Fruit fly (Drosophila melanogaster) whole organism, embryonic: ENCODE data around the gene Rh5.

Source experiments
- ATbp ChIP-seq: fragments of 200-800 bp; sonication (Bioruptor generic); optimal IDR thresholded peaks from 2 replicates; lab custom pipeline; 2017; ENCODE audit warnings: missing biosample characterization, mild to moderate bottlenecking, missing genetic modification characterization, missing genetic modification reagents
- BEAF-32 ChIP-seq: fragments of 200-800 bp; sonication (Bioruptor generic); optimal IDR thresholded peaks from 3 replicates; lab custom pipeline; 2017; ENCODE audit warnings: missing biosample characterization, missing genetic modification characterization, mild to moderate bottlenecking, moderate library complexity, missing genetic modification reagents
- Bgb ChIP-seq: fragments of 200-800 bp; sonication (Bioruptor generic); IDR thresholded peaks from 2 replicates; pipeline ENCODE4 v1.3.6; 2022; ENCODE audit warnings: missing biosample characterization, missing genetic modification characterization; ENCODE audit not compliant: partially characterized antibody
- C15 ChIP-seq: fragments of 200-800 bp; sonication (Bioruptor generic); IDR thresholded peaks from 3 replicates; pipeline ENCODE4 v1.3.6; 2022; ENCODE audit warnings: missing biosample characterization, missing genetic modification characterization
- CG10543 ChIP-seq: fragments of 200-800 bp; sonication (Bioruptor generic); optimal IDR thresholded peaks from 3 replicates; lab custom pipeline; 2017; ENCODE audit warnings: missing biosample characterization, mild to moderate bottlenecking, missing genetic modification characterization, moderate library complexity
- CG10654 ChIP-seq: fragments of 200-800 bp; sonication (Bioruptor generic); optimal IDR thresholded peaks from 2 replicates; lab custom pipeline; 2016; ENCODE audit warnings: missing biosample characterization, missing genetic modification characterization
- CG12219 ChIP-seq: fragments of 200-800 bp; sonication (Bioruptor generic); optimal IDR thresholded peaks from 3 replicates; lab custom pipeline; 2018; ENCODE audit warnings: missing biosample characterization, mild to moderate bottlenecking, missing genetic modification characterization
- CG13775 ChIP-seq: fragments of 200-800 bp; sonication (Bioruptor generic); optimal IDR thresholded peaks from 3 replicates; lab custom pipeline; 2017; ENCODE audit warnings: missing biosample characterization, mild to moderate bottlenecking, missing genetic modification characterization
- CG15073 ChIP-seq: fragments of 200-800 bp; sonication (Bioruptor generic); optimal IDR thresholded peaks from 2 replicates; lab custom pipeline; 2016; ENCODE audit warnings: missing biosample characterization, missing genetic modification characterization
- CG15269 ChIP-seq: fragments of 200-800 bp; sonication (Bioruptor generic); optimal IDR thresholded peaks from 2 replicates; lab custom pipeline; 2018; ENCODE audit warnings: missing biosample characterization, mild to moderate bottlenecking, missing genetic modification characterization, moderate library complexity
- CG16863 ChIP-seq: fragments of 200-800 bp; sonication (Bioruptor generic); optimal IDR thresholded peaks from 3 replicates; lab custom pipeline; 2016; ENCODE audit warnings: missing biosample characterization, missing genetic modification characterization
- CG2678 ChIP-seq: fragments of 200-800 bp; sonication (Bioruptor generic); optimal IDR thresholded peaks from 3 replicates; lab custom pipeline; 2019; ENCODE audit warnings: missing biosample characterization, mild to moderate bottlenecking, missing genetic modification characterization, moderate library complexity
- CG3065 ChIP-seq: fragments of 200-800 bp; sonication (Bioruptor generic); optimal IDR thresholded peaks from 2 replicates; lab custom pipeline; 2016; ENCODE audit warnings: missing biosample characterization, missing genetic modification characterization
- CG31441 ChIP-seq: fragments of 200-800 bp; sonication (Bioruptor generic); IDR thresholded peaks from 2 replicates; pipeline ENCODE4 v1.3.6; 2022; ENCODE audit warnings: missing biosample characterization, missing genetic modification characterization
- CG3726 ChIP-seq: fragments of 200-800 bp; sonication (Bioruptor generic); IDR thresholded peaks from 3 replicates; pipeline ENCODE4, ENCODE4 v1.3.6; 2022; ENCODE audit warnings: missing biosample characterization, missing genetic modification characterization
- CG4328 ChIP-seq: fragments of 200-800 bp; sonication (Bioruptor generic); optimal IDR thresholded peaks from 3 replicates; lab custom pipeline; 2017; ENCODE audit warnings: missing biosample characterization, missing genetic modification reagents, missing genetic modification characterization
- CG5180 ChIP-seq: fragments of 200-800 bp; sonication (Bioruptor generic); optimal IDR thresholded peaks from 3 replicates; lab custom pipeline; 2017; ENCODE audit warnings: missing biosample characterization, missing genetic modification characterization, mild to moderate bottlenecking, moderate library complexity, missing genetic modification reagents
- CG6254 ChIP-seq: fragments of 200-800 bp; sonication (Bioruptor generic); optimal IDR thresholded peaks from 3 replicates; lab custom pipeline; 2017; ENCODE audit warnings: mild to moderate bottlenecking, missing biosample characterization, missing genetic modification reagents, missing genetic modification characterization
- CG6654 ChIP-seq: fragments of 200-800 bp; sonication (Bioruptor generic); optimal IDR thresholded peaks from 2 replicates; lab custom pipeline; 2017; ENCODE audit warnings: missing biosample characterization, mild to moderate bottlenecking, missing genetic modification characterization
- CG6683 ChIP-seq: fragments of 200-800 bp; sonication (Bioruptor generic); optimal IDR thresholded peaks from 2 replicates; lab custom pipeline; 2017; ENCODE audit warnings: missing biosample characterization, mild to moderate bottlenecking, missing genetic modification characterization, missing genetic modification reagents
- CG7271 ChIP-seq: fragments of 200-800 bp; sonication (Bioruptor generic); optimal IDR thresholded peaks from 2 replicates; lab custom pipeline; 2018; ENCODE audit warnings: missing biosample characterization, mild to moderate bottlenecking, missing genetic modification characterization, moderate library complexity
- CG7745 ChIP-seq: fragments of 200-800 bp; sonication (Bioruptor generic); optimal IDR thresholded peaks from 2 replicates; lab custom pipeline; 2018; ENCODE audit warnings: missing biosample characterization, mild to moderate bottlenecking, missing genetic modification characterization, moderate library complexity
- CG8290 ChIP-seq, 3 experiments: fragments of 200-800 bp; sonication (Bioruptor generic); optimal IDR thresholded peaks; 2 replicates each; lab custom pipeline; 2016 to 2019; ENCODE audit warnings: missing biosample characterization in 3 of 3, missing genetic modification characterization in 3 of 3, mild to moderate bottlenecking in 2 of 3, moderate library complexity in 1 of 3
- CG8388 ChIP-seq: fragments of 200-800 bp; sonication (Bioruptor generic); optimal IDR thresholded peaks from 2 replicates; lab custom pipeline; 2019; ENCODE audit warnings: missing biosample characterization, mild to moderate bottlenecking, missing genetic modification characterization, moderate library complexity
- CG9817 ChIP-seq: fragments of 200-800 bp; sonication (Bioruptor generic); optimal IDR thresholded peaks from 2 replicates; lab custom pipeline; 2018; ENCODE audit warnings: missing biosample characterization, mild to moderate bottlenecking, missing genetic modification characterization, moderate library complexity
- CG9932 ChIP-seq: fragments of 200-800 bp; sonication (Bioruptor generic); IDR thresholded peaks from 2 replicates; pipeline ENCODE4 v1.3.6; 2022; ENCODE audit warnings: missing biosample characterization, missing genetic modification characterization
- Drgx ChIP-seq: fragments of 200-800 bp; sonication (Bioruptor generic); IDR thresholded peaks from 2 replicates; pipeline ENCODE4 v1.3.6; 2022; ENCODE audit warnings: missing biosample characterization, missing genetic modification characterization
- Ets65A ChIP-seq: fragments of 200-800 bp; sonication (Bioruptor generic); peaks from one replicate; lab custom pipeline; 2016; ENCODE audit warnings: missing biosample characterization, missing genetic modification characterization
- Fer2 ChIP-seq: fragments of 200-800 bp; sonication (Bioruptor generic); optimal IDR thresholded peaks from 2 replicates; lab custom pipeline; 2018; ENCODE audit warnings: missing biosample characterization, mild to moderate bottlenecking, missing genetic modification characterization, moderate library complexity
- HLH54F ChIP-seq: fragments of 200-800 bp; sonication (Bioruptor generic); optimal IDR thresholded peaks from 3 replicates; lab custom pipeline; 2016; ENCODE audit warnings: missing biosample characterization, missing genetic modification characterization
- Hr78 ChIP-seq, 2 experiments: fragments of 200-800 bp in 1 of 2; fragments of >200 bp in 1 of 2; sonication (Bioruptor generic) in 1 of 2; optimal IDR thresholded peaks; 2 replicates each; lab custom pipeline; 2017 to 2019; ENCODE audit warnings: missing biosample characterization in 2 of 2, missing genetic modification characterization in 2 of 2, mild to moderate bottlenecking in 1 of 2, moderate library complexity in 1 of 2
- Kr ChIP-seq: fragments of 200-800 bp; sonication (Bioruptor generic); optimal IDR thresholded peaks from 2 replicates; lab custom pipeline; 2017; ENCODE audit warnings: missing biosample characterization, mild to moderate bottlenecking, missing genetic modification characterization
- PHDP ChIP-seq: fragments of 200-800 bp; sonication (Bioruptor generic); optimal IDR thresholded peaks from 3 replicates; lab custom pipeline; 2018; ENCODE audit warnings: missing biosample characterization, mild to moderate bottlenecking, missing genetic modification characterization, moderate library complexity
- Ptx1 ChIP-seq: fragments of 200-800 bp; sonication (Bioruptor generic); IDR thresholded peaks from 2 replicates; pipeline ENCODE4 v1.3.6; 2022; ENCODE audit warnings: missing biosample characterization, missing genetic modification characterization
- Ravus ChIP-seq: fragments of 200-800 bp; sonication (Bioruptor generic); IDR thresholded peaks from 2 replicates; pipeline ENCODE4 v1.3.6; 2022; ENCODE audit warnings: missing biosample characterization, missing genetic modification characterization
- Rfx ChIP-seq: fragments of 200-800 bp; sonication (Bioruptor generic); IDR thresholded peaks from 2 replicates; pipeline ENCODE4 v1.3.6; 2022; ENCODE audit warnings: missing biosample characterization, missing genetic modification characterization
- Sin3A ChIP-seq: fragments of >200 bp; optimal IDR thresholded peaks from 2 replicates; lab custom pipeline; 2018
- ac ChIP-seq: fragments of 200-800 bp; sonication (Bioruptor generic); optimal IDR thresholded peaks from 3 replicates; lab custom pipeline; 2017; ENCODE audit warnings: missing biosample characterization, mild to moderate bottlenecking, missing genetic modification characterization
- btn ChIP-seq: fragments of 200-800 bp; sonication (Bioruptor generic); optimal IDR thresholded peaks from 2 replicates; lab custom pipeline; 2016; ENCODE audit warnings: missing biosample characterization, missing genetic modification characterization
- danr ChIP-seq: fragments of 200-800 bp; sonication (Bioruptor generic); IDR thresholded peaks from 2 replicates; pipeline ENCODE4 v1.3.6; 2022; ENCODE audit warnings: missing biosample characterization, missing genetic modification characterization
- fru ChIP-seq: fragments of >200 bp; optimal IDR thresholded peaks from 2 replicates; lab custom pipeline; 2017
- p53 ChIP-seq: fragments of 200-800 bp; sonication (Bioruptor generic); optimal IDR thresholded peaks from 2 replicates; lab custom pipeline; 2016; ENCODE audit warnings: missing biosample characterization, missing genetic modification characterization
- pb ChIP-seq: fragments of 200-800 bp; sonication (Bioruptor generic); optimal IDR thresholded peaks from 3 replicates; lab custom pipeline; 2016; ENCODE audit warnings: missing biosample characterization, missing genetic modification characterization
- salm ChIP-seq: fragments of 200-800 bp; sonication (Bioruptor generic); optimal IDR thresholded peaks from 2 replicates; lab custom pipeline; 2018; ENCODE audit warnings: missing biosample characterization, mild to moderate bottlenecking, missing genetic modification characterization
- slbo ChIP-seq: fragments of 200-800 bp; sonication (Bioruptor generic); IDR thresholded peaks from 2 replicates; pipeline ENCODE4 v1.3.6; 2022; ENCODE audit warnings: missing biosample characterization, missing genetic modification characterization
- sob ChIP-seq: fragments of 200-800 bp; sonication (Bioruptor generic); IDR thresholded peaks from 2 replicates; pipeline ENCODE4 v1.3.6; 2022; ENCODE audit warnings: missing biosample characterization, missing genetic modification characterization
- tna ChIP-seq: fragments of 200-800 bp; sonication (Bioruptor generic); IDR thresholded peaks from 2 replicates; pipeline ENCODE4 v1.3.6; 2022; ENCODE audit warnings: missing biosample characterization, missing genetic modification characterization; ENCODE audit not compliant: partially characterized antibody
- ttk ChIP-seq: fragments of 200-800 bp; sonication (Bioruptor generic); IDR thresholded peaks from 2 replicates; pipeline ENCODE4 v2.1.2; 2022; ENCODE audit warnings: missing biosample characterization, missing genetic modification characterization
- unpg ChIP-seq: fragments of 200-800 bp; sonication (Bioruptor generic); optimal IDR thresholded peaks from 3 replicates; lab custom pipeline; 2018; ENCODE audit warnings: missing biosample characterization, mild to moderate bottlenecking, missing genetic modification characterization, moderate library complexity
- zen2 ChIP-seq: fragments of 200-800 bp; sonication (Bioruptor generic); IDR thresholded peaks from 3 replicates; pipeline ENCODE4 v1.3.6; 2022; ENCODE audit warnings: missing biosample characterization, missing genetic modification characterization; ENCODE audit not compliant: partially characterized antibody

Rh5 gene

dm6 chr2L:12025505-12025904 is 17.6 kb downstream of the Rh5 start (continued):
- TF ChIP-seq CG7271 (no peak), Sin3A (lab: Kevin White, UChicago) (no peak), ac (GFP tag; lab: Kevin White, UChicago) (no peak), Drgx (peak; percentile 67), CG16863 (GFP tag; lab: Kevin White, UChicago) (no peak), CG7745 (tag; lab: Kevin White, UChicago) (no peak), Kr (GFP tag; lab: Kevin White, UChicago) (no peak), CG9817 (tag; lab: Kevin White, UChicago) (no peak), ATbp (GFP tag; lab: Kevin White, UChicago) (peak; percentile 8), zen2 (no peak), p53 (no peak), CG6683 (no peak), CG10543 (GFP tag; lab: Kevin White, UChicago) (peak; percentile 44), CG31441 (GFP tag; lab: Robert Waterston, UW) (0 out of 2 replicates have a peak, but pooled peaks have one; percentile 18), btn (GFP tag; lab: Kevin White, UChicago) (no peak), danr (no peak), CG15073 (GFP tag; lab: Kevin White, UChicago) (no peak), CG15269 (tag; lab: Kevin White, UChicago) (peak; percentile 32), ttk (GFP tag; lab: Robert Waterston, UW) (no peak), PHDP (tag; lab: Kevin White, UChicago) (peak; percentile 4), tna (GFP tag; lab: Robert Waterston, UW) (no peak), CG8388 (GFP tag; lab: Kevin White, UChicago) (no peak), C15 (no peak), Rfx (GFP tag; lab: Robert Waterston, UW) (peak; percentile 52; the same call in 1 of the 2 replicates), BEAF-32 (GFP tag; lab: Kevin White, UChicago) (no peak), CG4328 (no peak), slbo (GFP tag; lab: Robert Waterston, UW) (peak; percentile 38; the same call in 1 of the 2 replicates), Hr78 (GFP tag; optimal IDR thresholded peaks at IDR 0.05; lab: Kevin White, UChicago) (no peak), CG12219 (GFP tag; lab: Kevin White, UChicago) (peak; percentile 3), HLH54F (GFP tag; lab: Kevin White, UChicago) (no peak), CG3726 (GFP tag; lab: Robert Waterston, UW) (no peak), sob (GFP tag; lab: Robert Waterston, UW) (0 out of 2 replicates have a peak, but pooled peaks have one; percentile 31), pb (GFP tag; lab: Kevin White, UChicago) (no peak), salm (tag; lab: Kevin White, UChicago) (no peak), CG6654 (GFP tag; lab: Kevin White, UChicago) (no peak), Ets65A (peak; percentile 70), Fer2 (tag; lab: Kevin White, UChicago) (no peak), Ravus (GFP tag; lab: Robert Waterston, UW) (no peak), CG6254 (GFP tag; lab: Kevin White, UChicago) (no peak), CG10654 (no peak), CG9932 (GFP tag; lab: Robert Waterston, UW) (peak; percentile 33; the same call in 1 of the 2 replicates), CG8290 (GFP tag; optimal IDR thresholded peaks at IDR 0.05; lab: Kevin White, UChicago) (no peak), CG8290 (tag; optimal IDR thresholded peaks at IDR 0.05; lab: Kevin White, UChicago) (peak in 1 of 2 experiments; percentile 74), unpg (peak; percentile 8), CG5180 (peak; percentile 90), fru (no peak), CG13775 (GFP tag; lab: Kevin White, UChicago) (no peak), CG3065 (GFP tag; lab: Kevin White, UChicago) (no peak), Bgb (GFP tag; lab: Robert Waterston, UW) (0 out of 2 replicates have a peak, but pooled peaks have one; percentile 16), CG2678 (peak; percentile 19), Ptx1 (0 out of 2 replicates have a peak, but pooled peaks have one; percentile 24)
